Worm (Caenorhabditis elegans) whole organism, dauer: ENCODE measurements around the gene F40F8.12.

ENCODE experiments used
- unc-62 ChIP-seq: sonication (generic microtip); optimal IDR thresholded peaks from 2 replicates; lab custom pipeline; 2017; ENCODE audit warnings: missing biosample characterization, missing genetic modification reagents, missing genetic modification characterization

The F40F8.12 gene

DNA sequence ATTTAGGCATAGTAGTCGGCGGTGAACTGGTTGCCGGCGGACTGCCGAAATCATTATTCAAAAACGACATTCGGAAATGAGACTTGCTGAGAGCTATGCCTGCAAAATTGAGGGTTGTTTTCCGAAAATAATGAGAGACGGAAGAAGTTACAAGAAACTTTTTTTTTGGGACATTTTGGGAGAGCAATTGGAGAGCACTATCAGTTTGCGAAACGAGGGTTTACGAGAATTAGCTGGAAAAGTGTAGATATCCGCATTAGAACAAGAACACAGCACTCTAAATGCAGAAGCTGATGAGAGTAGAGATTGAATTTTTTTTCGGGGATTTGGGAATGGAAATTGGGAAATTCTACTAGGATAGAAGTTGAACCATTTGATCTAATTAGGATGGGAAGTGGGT lies 22.9 kb downstream of the F40F8.12 start, which contains the start of gene pqm-1:
TSS of gene pqm-1 (minus strand) at position 101 of the 400 bp plus-strand sequence.
- no peak for TF ChIP-seq unc-62 (GFP tag; lab: Kevin White, UChicago)

DNA sequence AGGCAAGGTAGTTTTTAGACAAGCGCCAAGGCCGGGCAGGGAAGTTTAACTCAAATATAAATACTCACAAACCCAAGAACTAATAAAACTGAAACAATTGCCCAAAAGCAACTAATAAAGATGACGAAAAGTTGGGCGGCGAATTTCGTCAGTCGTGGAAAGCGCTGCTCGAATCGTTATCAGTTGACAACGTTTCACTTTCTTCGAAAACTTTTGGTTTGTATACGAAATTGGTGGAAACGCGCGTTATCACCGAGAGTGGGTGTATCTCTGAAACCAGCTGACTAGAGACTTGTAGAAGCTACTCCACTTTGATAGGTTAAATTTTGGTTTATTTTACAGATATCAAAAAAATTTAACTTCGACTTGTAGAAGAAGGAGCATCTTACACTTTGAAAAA lies 23.5 kb downstream of the F40F8.12 start:
- TF ChIP-seq unc-62 (GFP tag; lab: Kevin White, UChicago), result no peak

DNA sequence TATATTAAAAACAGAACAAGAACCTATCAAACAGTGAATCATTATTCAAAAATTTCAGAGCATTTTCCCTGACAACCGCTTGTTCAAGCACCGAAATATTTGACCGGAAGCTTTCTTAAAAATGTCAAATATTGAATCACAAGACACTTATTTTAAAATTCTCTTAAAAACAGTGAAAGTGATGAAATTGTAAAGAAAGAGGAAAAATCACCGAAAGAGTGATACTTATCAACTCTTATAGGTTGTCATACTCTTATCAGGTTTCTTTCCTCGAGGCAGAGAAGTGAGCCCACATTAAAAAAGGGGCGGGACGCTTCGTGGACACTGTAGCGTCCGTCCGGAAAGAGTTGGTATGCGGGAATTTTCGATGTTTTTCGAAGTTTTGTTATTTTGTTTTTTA lies 24.2 kb downstream of the F40F8.12 start:
- TF ChIP-seq unc-62 (GFP tag; lab: Kevin White, UChicago), result no peak

DNA sequence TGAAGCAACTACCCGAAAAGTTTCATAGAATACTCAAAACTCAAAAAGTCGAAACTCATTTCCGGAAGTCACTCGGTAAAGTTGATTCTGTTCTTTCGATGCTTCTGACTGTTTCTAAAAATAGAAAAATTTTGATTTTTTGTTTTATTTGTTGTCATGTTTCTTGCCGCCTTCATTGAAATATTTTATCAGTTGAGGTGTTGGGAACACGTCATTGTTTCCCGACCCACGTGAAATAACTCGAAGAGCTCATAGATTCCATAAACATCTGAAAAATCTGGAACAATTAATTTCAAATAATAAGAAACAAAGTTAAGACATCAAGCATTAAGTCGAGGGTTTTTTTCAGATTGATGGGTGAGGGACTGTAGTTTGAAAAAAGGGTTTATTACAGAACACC lies 25.3 kb downstream of the F40F8.12 start:
- TF ChIP-seq unc-62 (GFP tag; lab: Kevin White, UChicago), result no peak

DNA sequence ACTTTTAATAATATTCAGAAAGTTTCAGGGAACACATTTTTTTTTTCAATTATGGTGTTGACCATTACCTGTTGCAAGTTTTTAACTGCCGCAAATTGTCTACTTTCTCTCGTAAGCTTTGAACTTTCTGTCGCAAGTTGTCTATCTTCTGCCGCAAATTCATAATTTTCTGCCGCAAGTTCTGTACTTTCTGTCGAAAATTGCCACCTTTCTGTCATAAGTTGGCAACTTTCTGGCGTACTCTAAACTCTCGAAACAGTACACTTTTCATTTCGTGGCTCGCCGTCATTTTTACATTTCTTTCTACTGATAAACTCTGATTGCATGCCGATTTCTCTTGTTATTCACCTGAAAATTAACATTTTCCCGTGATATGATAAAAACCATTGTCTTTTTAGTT lies 25.8 kb downstream of the F40F8.12 start:
- TF ChIP-seq unc-62 (GFP tag; lab: Kevin White, UChicago), result no peak

DNA sequence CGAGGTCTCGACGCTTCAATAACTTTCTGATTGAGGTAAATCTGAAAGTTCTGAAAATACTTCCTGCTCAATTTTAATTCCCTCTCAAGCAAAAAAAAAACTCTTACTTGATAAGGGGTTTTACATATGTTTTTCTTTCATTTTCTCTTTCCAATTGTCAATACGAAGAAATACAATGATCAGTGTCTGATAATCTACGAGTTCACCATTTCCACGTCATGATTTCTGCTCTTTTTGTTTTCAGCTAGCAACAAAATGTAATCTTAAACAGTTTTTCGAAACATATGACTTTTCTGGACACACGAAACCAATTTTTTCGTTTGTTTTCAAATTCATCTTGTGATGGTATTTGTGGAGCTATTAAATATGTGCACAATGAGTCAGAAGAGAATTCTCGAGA lies 26.5 kb downstream of the F40F8.12 start:
- TF ChIP-seq unc-62 (GFP tag; lab: Kevin White, UChicago), result no peak

DNA sequence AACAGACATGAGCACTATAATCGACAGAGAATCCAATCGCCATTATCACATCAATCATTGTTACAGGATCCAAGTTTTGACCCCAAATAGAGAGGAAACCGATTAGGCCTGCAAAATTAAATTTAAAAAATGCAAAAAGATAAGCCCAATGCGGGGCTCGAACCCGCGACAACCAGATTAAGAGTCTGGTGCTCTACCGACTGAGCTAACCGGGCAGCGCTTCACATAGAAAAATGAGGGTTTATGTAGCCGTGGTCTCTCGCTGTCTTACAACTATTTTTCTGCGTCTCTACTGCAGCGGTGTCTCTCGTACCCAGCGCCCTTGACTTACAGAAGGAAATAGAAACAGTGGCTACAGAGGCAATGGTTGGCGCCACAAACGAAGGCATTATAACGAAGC lies 28.0 kb downstream of the F40F8.12 start:
- no peak for TF ChIP-seq unc-62 (GFP tag; lab: Kevin White, UChicago)

DNA sequence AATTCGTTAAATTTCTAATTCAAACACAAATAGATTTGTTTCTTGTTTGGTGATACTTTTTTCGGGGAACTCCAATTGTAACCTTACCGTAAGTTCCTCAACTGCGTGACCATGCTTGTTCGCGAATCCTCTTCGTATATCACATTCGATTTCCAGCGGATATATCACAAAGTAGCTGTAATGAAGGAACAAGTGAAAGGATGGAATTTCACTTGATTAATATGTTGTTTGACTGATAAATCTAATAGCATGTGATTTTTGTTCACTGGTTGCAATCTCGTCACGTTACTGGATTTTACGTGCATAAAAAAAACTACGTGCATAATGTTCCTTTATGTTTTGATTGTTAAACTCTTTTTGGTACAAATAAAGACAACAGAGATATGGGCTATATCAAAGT lies 32.1 kb downstream of the F40F8.12 start:
- TF ChIP-seq unc-62 (GFP tag; lab: Kevin White, UChicago), result no peak

DNA sequence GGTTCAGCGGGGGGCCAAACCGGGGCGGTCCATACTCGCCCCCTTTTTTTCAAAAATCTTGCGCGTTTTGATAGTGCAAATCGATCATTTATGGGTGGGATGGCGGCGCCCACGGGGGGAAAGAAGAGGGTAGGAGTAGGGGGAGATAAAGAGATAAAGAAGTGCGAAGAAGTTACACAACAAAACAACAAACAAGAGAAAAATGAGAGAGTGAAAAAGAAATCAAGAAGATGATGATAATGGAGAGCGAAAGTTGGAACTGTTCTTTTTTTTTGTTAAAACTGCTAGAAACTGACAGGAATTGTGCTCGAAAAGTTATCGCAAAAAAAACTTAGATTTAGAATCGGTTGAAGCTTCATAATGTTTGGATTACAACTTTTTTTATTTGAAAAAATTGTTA lies 32.8 kb downstream of the F40F8.12 start, which contains the start of gene ptr-13:
TSS of gene ptr-13 (minus strand) at position 92 of the 400 bp plus-strand sequence.
- no peak for TF ChIP-seq unc-62 (GFP tag; lab: Kevin White, UChicago)

DNA sequence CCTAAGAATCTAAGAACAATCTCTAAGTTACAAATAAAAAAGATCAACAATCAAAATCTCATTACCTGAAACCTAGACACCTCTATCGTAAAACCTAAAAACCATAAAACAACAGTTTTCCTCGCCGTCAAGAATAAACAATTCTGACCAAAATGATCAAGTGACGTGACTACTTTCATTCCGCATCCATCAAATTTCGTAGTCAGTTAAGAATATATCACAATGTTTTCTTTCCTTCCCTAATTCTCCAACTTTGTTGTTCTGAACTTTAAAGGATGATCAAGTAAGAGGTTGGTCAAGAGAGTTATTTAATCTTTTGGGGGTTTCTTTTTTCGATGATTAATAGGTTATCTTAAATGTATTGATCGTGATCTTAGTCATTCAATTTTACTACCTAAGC lies 33.7 kb downstream of the F40F8.12 start:
- no peak for TF ChIP-seq unc-62 (GFP tag; lab: Kevin White, UChicago)

DNA sequence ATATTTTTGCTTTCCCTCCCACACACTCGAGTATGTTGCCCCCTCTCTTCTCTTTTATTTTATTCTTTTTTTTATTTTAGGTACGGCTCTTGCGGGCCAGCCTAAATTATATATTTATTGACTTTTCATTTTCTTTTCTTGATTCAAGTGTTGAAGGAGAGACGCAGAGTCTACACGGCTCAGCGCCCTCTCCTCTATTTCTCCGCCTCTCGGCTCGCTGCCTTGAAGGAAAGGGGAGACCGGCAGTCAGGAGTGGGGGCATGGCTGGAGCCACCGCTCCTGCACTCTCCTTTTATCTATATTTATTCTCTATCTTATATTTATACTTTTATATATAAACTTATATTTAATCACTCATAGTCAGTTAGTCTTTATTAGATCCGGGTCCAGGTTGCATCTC lies 36.8 kb downstream of the F40F8.12 start:
- TF ChIP-seq unc-62 (GFP tag; lab: Kevin White, UChicago), result no peak

DNA sequence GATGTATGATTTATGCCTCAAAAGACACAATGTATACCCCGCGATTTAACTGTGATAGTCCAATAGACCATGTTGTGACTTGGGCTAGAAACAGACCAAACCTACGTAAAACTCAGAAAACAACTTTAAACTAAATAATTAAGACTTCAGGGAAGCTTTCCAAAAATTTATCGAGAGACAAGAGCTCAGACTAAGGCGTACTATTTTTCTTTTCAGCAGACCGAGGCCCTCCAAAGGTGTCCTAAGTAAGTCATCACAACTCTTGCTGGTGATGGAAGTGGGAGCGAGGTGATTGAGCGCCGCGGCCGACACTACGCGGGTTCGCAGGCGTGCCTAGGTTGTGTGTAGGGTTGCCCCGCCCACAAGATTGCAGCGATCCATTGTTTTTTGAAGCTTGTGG lies 37.4 kb downstream of the F40F8.12 start:
- TF ChIP-seq unc-62 (GFP tag; lab: Kevin White, UChicago), result no peak

DNA sequence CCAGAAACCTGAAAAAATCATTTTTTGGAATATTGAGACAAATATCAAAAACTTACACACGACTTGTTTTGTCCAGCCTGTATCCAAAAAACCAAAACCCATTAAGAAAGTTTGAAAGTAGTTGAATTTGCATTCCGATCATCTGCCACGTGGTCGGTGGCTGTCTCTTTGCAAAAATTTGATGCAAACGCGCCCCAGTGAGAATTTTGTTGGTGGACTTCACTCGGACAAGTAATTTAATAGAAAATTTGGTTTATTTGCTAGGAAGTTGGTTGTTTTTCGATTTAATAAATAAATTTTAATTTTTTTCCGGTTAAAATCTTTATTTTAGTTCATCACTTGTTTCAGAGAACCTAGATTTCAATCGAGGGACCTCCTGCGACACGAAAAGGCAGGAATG lies 45.7 kb downstream of the F40F8.12 start:
- no peak for TF ChIP-seq unc-62 (GFP tag; lab: Kevin White, UChicago)

DNA sequence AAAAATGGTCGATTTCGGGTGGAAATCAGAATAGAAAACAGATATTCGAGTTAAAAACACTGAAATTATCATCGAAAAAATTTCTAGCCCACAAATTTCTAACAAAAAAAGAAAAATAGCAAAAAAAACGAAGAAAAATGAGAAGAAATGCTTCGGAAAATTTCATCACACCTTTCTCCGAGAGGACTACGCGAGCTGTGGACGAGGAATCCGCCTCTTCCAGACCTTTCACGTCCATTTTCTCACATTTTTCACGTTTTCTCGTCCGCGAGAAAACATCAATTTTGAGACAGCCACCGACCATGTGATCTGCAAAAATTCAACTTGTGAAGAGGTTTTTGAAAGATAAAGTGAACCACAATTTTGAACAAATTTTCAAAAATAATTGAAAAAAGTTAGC lies 46.8 kb downstream of the F40F8.12 start:
- TF ChIP-seq unc-62 (GFP tag; lab: Kevin White, UChicago), result no peak

DNA sequence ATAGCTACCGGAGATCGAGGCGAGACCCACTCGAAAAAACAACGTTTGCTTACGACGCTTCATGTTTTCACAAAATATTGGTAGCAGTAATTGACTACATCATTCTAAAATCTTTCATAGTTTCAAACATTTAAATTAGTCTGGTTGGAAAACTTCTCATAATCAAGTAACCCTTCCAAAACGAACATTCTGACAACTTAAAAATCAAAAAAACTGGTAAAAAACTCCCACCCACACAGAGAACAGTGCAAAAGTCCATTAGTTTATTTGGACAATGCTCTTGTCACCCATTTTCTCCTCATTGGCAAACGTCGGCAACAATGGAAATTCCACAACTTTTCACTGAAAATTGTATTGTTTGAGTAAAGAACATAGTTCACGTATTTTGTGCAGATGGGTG lies 47.8 kb downstream of the F40F8.12 start, which contains the start of gene F37H8.6:
TSS of gene F37H8.6 (minus strand) at position 101 of the 400 bp plus-strand sequence.
- TF ChIP-seq unc-62 (GFP tag; lab: Kevin White, UChicago), result no peak

DNA sequence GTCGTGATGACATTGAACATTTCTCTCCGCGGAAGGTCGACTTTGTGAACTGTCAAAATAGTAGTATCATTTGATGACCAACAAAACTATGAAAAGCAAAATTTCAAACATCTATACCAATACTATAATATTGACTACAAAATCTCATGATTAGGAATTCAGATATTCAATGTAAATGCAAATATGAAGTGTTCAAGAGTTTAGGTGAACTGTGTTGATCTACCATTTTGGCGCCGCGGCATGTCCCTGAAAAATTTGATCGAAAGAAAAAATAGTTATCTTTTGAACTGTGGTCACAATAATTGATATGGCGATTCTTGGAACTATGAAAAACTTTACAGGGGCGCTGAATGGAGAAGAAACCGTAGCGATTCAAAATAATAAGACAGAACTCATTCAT lies 49.1 kb downstream of the F40F8.12 start:
- no peak for TF ChIP-seq unc-62 (GFP tag; lab: Kevin White, UChicago)
